Worm (Caenorhabditis elegans): ENCODE measurements around the gene srg-4.

The srg-4 gene

DNA sequence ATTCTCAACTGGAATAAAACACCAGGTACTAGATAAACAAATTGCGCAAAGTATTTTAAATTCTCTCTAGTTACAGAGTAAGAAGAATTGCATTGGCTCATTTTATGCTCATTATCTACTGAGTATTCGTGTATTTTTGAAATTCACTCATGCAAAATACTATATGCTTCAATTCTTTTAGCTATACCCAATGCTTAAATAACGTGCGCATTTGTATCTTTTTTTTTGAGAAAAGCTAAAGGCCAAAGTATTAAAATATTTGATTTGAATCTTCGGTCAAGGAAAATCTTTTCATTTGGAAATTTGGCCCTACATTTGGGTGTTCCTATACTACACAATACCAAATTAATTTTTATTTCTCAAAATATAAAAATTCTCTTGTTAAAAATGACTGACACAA lies at the start of gene srg-4:
TSS of gene srg-4 (minus strand) at position 101 of the 400 bp plus-strand sequence.
- TF ChIP-seq tab-1 (GFP tag; IDR thresholded peaks at IDR 0.05) (no peak), med-1 (GFP tag; optimal IDR thresholded peaks at IDR 0.05; ENCODE audit: insufficient read depth) (no peak), flt-1 (GFP tag; IDR thresholded peaks at IDR 0.05) (no peak), klf-2 (GFP tag; conservative IDR thresholded peaks at IDR 0.05) (no peak), ztf-29 (GFP tag; IDR thresholded peaks at IDR 0.05) (no peak), T22C8.4 (GFP tag; IDR thresholded peaks at IDR 0.05) (no peak), ref-1 (GFP tag; conservative IDR thresholded peaks at IDR 0.05) (no peak), ztf-23 (GFP tag; IDR thresholded peaks at IDR 0.05) (no peak), cog-1 (tag; optimal IDR thresholded peaks at IDR 0.05) (no peak)

DNA sequence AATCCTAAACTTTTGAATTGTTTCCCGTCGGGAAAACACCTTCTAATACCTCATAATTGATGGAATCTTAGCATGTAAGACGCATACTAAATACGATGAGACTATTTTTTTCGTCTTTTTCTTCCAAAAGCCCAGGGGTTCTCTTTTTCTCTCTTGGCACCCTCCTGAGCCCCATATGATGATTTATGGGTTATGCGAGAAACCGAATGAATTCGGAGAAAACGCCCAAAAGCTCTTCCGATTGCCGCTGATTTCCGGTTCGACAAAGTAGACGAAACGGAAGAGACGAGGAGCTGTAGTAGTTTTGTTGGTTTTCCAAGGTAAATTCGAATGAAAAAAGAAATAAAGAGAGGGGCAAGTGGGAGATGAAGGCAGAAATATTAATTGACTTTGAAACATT lies 49.6 kb upstream of the srg-4 start:
- TF ChIP-seq cog-1 (tag; optimal IDR thresholded peaks at IDR 0.05) (no peak), tab-1 (GFP tag; IDR thresholded peaks at IDR 0.05) (no peak), T22C8.4 (GFP tag; IDR thresholded peaks at IDR 0.05) (no peak), ztf-23 (GFP tag; IDR thresholded peaks at IDR 0.05) (no peak), ref-1 (GFP tag; conservative IDR thresholded peaks at IDR 0.05) (no peak), flt-1 (GFP tag; IDR thresholded peaks at IDR 0.05) (no peak)

- no peak for TF ChIP-seq med-1 (GFP tag; optimal IDR thresholded peaks at IDR 0.05; ENCODE audit: insufficient read depth)
- no peak for TF ChIP-seq ref-1 (GFP tag; conservative IDR thresholded peaks at IDR 0.05)
- no peak for TF ChIP-seq tab-1 (GFP tag; IDR thresholded peaks at IDR 0.05)
- TF ChIP-seq ztf-29 (GFP tag; IDR thresholded peaks at IDR 0.05): no peak
- TF ChIP-seq cog-1 (tag; optimal IDR thresholded peaks at IDR 0.05): no peak
- TF ChIP-seq ztf-23 (GFP tag; IDR thresholded peaks at IDR 0.05): no peak
- TF ChIP-seq T22C8.4 (GFP tag; IDR thresholded peaks at IDR 0.05): no peak
- no peak for TF ChIP-seq klf-2 (GFP tag; conservative IDR thresholded peaks at IDR 0.05)
Measured at ce11 chrIII:6310352-6310751, 48.5 kb upstream of the srg-4 start.

- TF ChIP-seq cog-1 (tag; optimal IDR thresholded peaks at IDR 0.05): no peak
- no peak for TF ChIP-seq klf-2 (GFP tag; conservative IDR thresholded peaks at IDR 0.05)
- TF ChIP-seq ref-1 (GFP tag; conservative IDR thresholded peaks at IDR 0.05): no peak
Measured at ce11 chrIII:6309066-6309465, 47.2 kb upstream of the srg-4 start, which contains the start of gene gar-2. Gene gar-2, plus strand, starts transcription at chrIII:6309366.

DNA sequence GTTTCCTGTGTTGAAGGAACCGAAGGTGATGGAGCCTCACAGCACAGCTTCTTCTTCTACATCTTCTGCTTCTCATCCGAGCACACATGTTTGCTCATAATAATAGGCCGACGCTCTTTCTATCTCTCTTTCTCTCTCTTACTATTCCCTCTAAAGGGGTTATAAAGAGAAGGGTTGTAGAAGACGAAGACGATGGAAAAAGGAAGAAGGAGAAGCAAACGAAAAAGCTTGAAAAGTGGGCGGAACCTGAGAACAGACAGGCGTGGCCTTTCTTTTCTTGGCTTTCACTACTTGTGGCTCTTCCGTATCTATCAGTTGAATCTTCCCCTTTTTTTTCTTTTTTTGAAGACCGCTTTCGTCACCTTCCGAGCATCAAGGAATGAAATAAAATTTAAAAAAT lies 45.9 kb upstream of the srg-4 start:
- TF ChIP-seq T22C8.4 (GFP tag; IDR thresholded peaks at IDR 0.05) (no peak), med-1 (GFP tag; optimal IDR thresholded peaks at IDR 0.05; ENCODE audit: insufficient read depth) (no peak), tab-1 (GFP tag; IDR thresholded peaks at IDR 0.05) (no peak), cog-1 (tag; optimal IDR thresholded peaks at IDR 0.05) (no peak), klf-2 (GFP tag; conservative IDR thresholded peaks at IDR 0.05) (no peak), flt-1 (GFP tag; IDR thresholded peaks at IDR 0.05) (no peak), ztf-23 (GFP tag; IDR thresholded peaks at IDR 0.05) (no peak), ref-1 (GFP tag; conservative IDR thresholded peaks at IDR 0.05) (no peak), ztf-29 (GFP tag; IDR thresholded peaks at IDR 0.05) (no peak)

- TF ChIP-seq ztf-29 (GFP tag; IDR thresholded peaks at IDR 0.05) (no peak), T22C8.4 (GFP tag; IDR thresholded peaks at IDR 0.05) (no peak), ztf-23 (GFP tag; IDR thresholded peaks at IDR 0.05) (no peak), flt-1 (GFP tag; IDR thresholded peaks at IDR 0.05) (no peak), tab-1 (GFP tag; IDR thresholded peaks at IDR 0.05) (no peak), ref-1 (GFP tag; conservative IDR thresholded peaks at IDR 0.05) (no peak), med-1 (GFP tag; optimal IDR thresholded peaks at IDR 0.05; ENCODE audit: insufficient read depth) (no peak), cog-1 (tag; optimal IDR thresholded peaks at IDR 0.05) (no peak), klf-2 (GFP tag; conservative IDR thresholded peaks at IDR 0.05) (no peak)
Measured at ce11 chrIII:6303787-6304186, 41.9 kb upstream of the srg-4 start.

ce11 chrIII:6303114-6303647 lies 41.3 kb upstream of the srg-4 start, which contains the start of gene F47D12.9:
Gene F47D12.9, minus strand, starts transcription at chrIII:6303380.
- TF ChIP-seq med-1 (GFP tag; optimal IDR thresholded peaks at IDR 0.05; ENCODE audit: insufficient read depth) (no peak), flt-1 (GFP tag; IDR thresholded peaks at IDR 0.05) (no peak), ztf-23 (GFP tag; IDR thresholded peaks at IDR 0.05) (no peak), ztf-29 (GFP tag; IDR thresholded peaks at IDR 0.05) (no peak), ref-1 (GFP tag; conservative IDR thresholded peaks at IDR 0.05) (no peak), klf-2 (GFP tag; conservative IDR thresholded peaks at IDR 0.05) (no peak), cog-1 (tag; optimal IDR thresholded peaks at IDR 0.05) (no peak), T22C8.4 (GFP tag; IDR thresholded peaks at IDR 0.05) (no peak), tab-1 (GFP tag; IDR thresholded peaks at IDR 0.05) (no peak)

- TF ChIP-seq T22C8.4 (GFP tag; IDR thresholded peaks at IDR 0.05) (no peak), tab-1 (GFP tag; IDR thresholded peaks at IDR 0.05) (no peak), ztf-23 (GFP tag; IDR thresholded peaks at IDR 0.05) (no peak), cog-1 (tag; optimal IDR thresholded peaks at IDR 0.05) (no peak), klf-2 (GFP tag; conservative IDR thresholded peaks at IDR 0.05) (no peak), ztf-29 (GFP tag; IDR thresholded peaks at IDR 0.05) (no peak), ref-1 (GFP tag; conservative IDR thresholded peaks at IDR 0.05) (no peak), med-1 (GFP tag; optimal IDR thresholded peaks at IDR 0.05; ENCODE audit: insufficient read depth) (no peak), flt-1 (GFP tag; IDR thresholded peaks at IDR 0.05) (no peak)
Measured at ce11 chrIII:6300297-6300696, 38.4 kb upstream of the srg-4 start.

ce11 chrIII:6298131-6298530 lies 36.2 kb upstream of the srg-4 start, which contains the start of gene F47D12.3:
Gene F47D12.3, plus strand, starts transcription at chrIII:6298461.
- no peak for TF ChIP-seq cog-1 (tag; optimal IDR thresholded peaks at IDR 0.05)
- no peak for TF ChIP-seq ztf-29 (GFP tag; IDR thresholded peaks at IDR 0.05)
- TF ChIP-seq klf-2 (GFP tag; conservative IDR thresholded peaks at IDR 0.05): no peak
- TF ChIP-seq flt-1 (GFP tag; IDR thresholded peaks at IDR 0.05): no peak
- TF ChIP-seq med-1 (GFP tag; optimal IDR thresholded peaks at IDR 0.05; ENCODE audit: insufficient read depth): no peak
- no peak for TF ChIP-seq T22C8.4 (GFP tag; IDR thresholded peaks at IDR 0.05)

ce11 chrIII:6297599-6297998 lies 35.7 kb upstream of the srg-4 start:
- no peak for TF ChIP-seq ztf-29 (GFP tag; IDR thresholded peaks at IDR 0.05)
- no peak for TF ChIP-seq klf-2 (GFP tag; conservative IDR thresholded peaks at IDR 0.05)
- no peak for TF ChIP-seq med-1 (GFP tag; optimal IDR thresholded peaks at IDR 0.05; ENCODE audit: insufficient read depth)
- TF ChIP-seq ztf-23 (GFP tag; IDR thresholded peaks at IDR 0.05): no peak
- TF ChIP-seq cog-1 (tag; optimal IDR thresholded peaks at IDR 0.05): no peak
- no peak for TF ChIP-seq flt-1 (GFP tag; IDR thresholded peaks at IDR 0.05)
- no peak for TF ChIP-seq T22C8.4 (GFP tag; IDR thresholded peaks at IDR 0.05)
- no peak for TF ChIP-seq tab-1 (GFP tag; IDR thresholded peaks at IDR 0.05)
- no peak for TF ChIP-seq ref-1 (GFP tag; conservative IDR thresholded peaks at IDR 0.05)

Data from whole organism, midembryonic.